Worm (Caenorhabditis elegans) whole organism, L3 larva: ENCODE data around the gene F14H12.17.
A peak's percentile ranks its signal among the peaks of the same experiment; 100 is the strongest.

Source experiments
- ama-1 ChIP-seq: fragments of 150-350 bp; optimal IDR thresholded peaks from 2 replicates; lab custom pipeline; 2018
- hmg-11 ChIP-seq: sonication (generic microtip); optimal IDR thresholded peaks from 2 replicates; lab custom pipeline; 2016; ENCODE audit warnings: missing genetic modification characterization, missing compliant biosample characterization
- nfya-1 ChIP-seq: sonication (generic microtip); optimal IDR thresholded peaks from 2 replicates; lab custom pipeline; 2017; ENCODE audit warnings: missing genetic modification characterization, mild to moderate bottlenecking, missing compliant biosample characterization, antibody characterized with exemption, moderate library complexity; ENCODE audit not compliant: insufficient read depth
- nhr-11 ChIP-seq: fragments of 150-350 bp; optimal IDR thresholded peaks from 2 replicates; lab custom pipeline; 2014; ENCODE audit warnings: missing biosample characterization, missing genetic modification characterization
- nhr-12 ChIP-seq: fragments of 150-350 bp; optimal IDR thresholded peaks from 2 replicates; lab custom pipeline; 2014; ENCODE audit warnings: missing biosample characterization, missing genetic modification characterization
- pha-4 ChIP-seq: fragments of 150-350 bp; optimal IDR thresholded peaks from 2 replicates; lab custom pipeline; 2014; ENCODE audit warnings: missing biosample characterization, missing genetic modification reagents, missing genetic modification characterization
- skn-1 ChIP-seq: fragments of 150-350 bp; optimal IDR thresholded peaks from 2 replicates; lab custom pipeline; 2014; ENCODE audit warnings: missing biosample characterization, missing genetic modification characterization
- tbx-2 ChIP-seq: sonication (generic microtip); optimal IDR thresholded peaks from 2 replicates; lab custom pipeline; 2016; ENCODE audit warnings: mild to moderate bottlenecking, missing genetic modification characterization, missing compliant biosample characterization

DNA sequence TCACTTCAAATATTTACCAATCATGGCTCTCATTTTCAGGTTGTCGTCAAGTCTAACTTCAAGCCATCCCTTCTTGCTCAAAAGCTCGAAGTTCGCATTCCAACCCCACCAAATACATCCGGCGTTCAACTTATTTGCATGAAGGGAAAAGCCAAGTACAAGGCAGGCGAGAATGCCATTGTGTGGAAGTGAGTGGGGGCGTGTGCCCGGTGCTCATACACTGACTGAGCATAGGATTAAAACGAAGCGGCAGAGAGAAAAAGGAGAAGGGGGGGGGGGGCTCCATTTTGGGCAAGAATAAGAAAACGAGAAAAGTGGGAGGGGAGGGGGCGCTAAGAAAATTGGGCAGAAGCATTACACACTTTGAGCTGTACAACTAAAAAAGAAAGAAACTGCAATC is 28.6 kb upstream of the F14H12.17 start:
- TF ChIP-seq nfya-1 (tag; lab: Kevin White, UChicago), result peak; percentile 27
- no peak for TF ChIP-seq ama-1 (lab: Kevin White, UChicago)
- no peak for TF ChIP-seq tbx-2 (tag; lab: Kevin White, UChicago)
- no peak for TF ChIP-seq hmg-11 (tag; lab: Kevin White, UChicago)
- no peak for TF ChIP-seq pha-4
- no peak for TF ChIP-seq skn-1 (tag; lab: Kevin White, UChicago)
- no peak for TF ChIP-seq nhr-12 (tag; lab: Kevin White, UChicago)
- TF ChIP-seq nhr-11, result no peak
